Fruit fly (Drosophila melanogaster) whole organism, embryonic: ENCODE measurements around the gene rau.

Experiments
- BEAF-32 ChIP-seq: fragments of 200-800 bp; sonication (Bioruptor generic); optimal IDR thresholded peaks from 3 replicates; lab custom pipeline; 2017; ENCODE audit warnings: missing biosample characterization, missing genetic modification characterization, mild to moderate bottlenecking, moderate library complexity, missing genetic modification reagents
- Bgb ChIP-seq: fragments of 200-800 bp; sonication (Bioruptor generic); IDR thresholded peaks from 2 replicates; pipeline ENCODE4 v1.3.6; 2022; ENCODE audit warnings: missing biosample characterization, missing genetic modification characterization; ENCODE audit not compliant: partially characterized antibody
- CG12769 ChIP-seq: fragments of 200-800 bp; sonication (Bioruptor generic); optimal IDR thresholded peaks from 2 replicates; lab custom pipeline; 2019; ENCODE audit warnings: missing biosample characterization, mild to moderate bottlenecking, missing genetic modification characterization, moderate library complexity
- CG13123 ChIP-seq: fragments of 200-800 bp; sonication (Bioruptor generic); optimal IDR thresholded peaks from 2 replicates; lab custom pipeline; 2016; ENCODE audit warnings: missing biosample characterization, missing genetic modification characterization
- CG1792 ChIP-seq: fragments of 200-800 bp; sonication (Bioruptor generic); optimal IDR thresholded peaks from 2 replicates; lab custom pipeline; 2016; ENCODE audit warnings: missing biosample characterization, missing genetic modification characterization
- CG6765 ChIP-seq: fragments of 200-800 bp; sonication (Bioruptor generic); optimal IDR thresholded peaks from 3 replicates; lab custom pipeline; 2017; ENCODE audit warnings: missing biosample characterization, mild to moderate bottlenecking, missing genetic modification characterization
- CG9876 ChIP-seq: fragments of 200-800 bp; sonication (Bioruptor generic); optimal IDR thresholded peaks from 2 replicates; lab custom pipeline; 2016; ENCODE audit warnings: missing biosample characterization, missing genetic modification characterization
- Camta ChIP-seq: fragments of 200-800 bp; sonication (Bioruptor generic); optimal IDR thresholded peaks from 2 replicates; lab custom pipeline; 2016; ENCODE audit warnings: missing biosample characterization, missing genetic modification characterization
- D ChIP-seq, 2 experiments: fragments of 200-800 bp in 1 of 2; fragments of >200 bp in 1 of 2; sonication (Bioruptor generic) in 1 of 2; optimal IDR thresholded peaks; 2 replicates in 1 of 2; 3 replicates in 1 of 2; lab custom pipeline; 2017; ENCODE audit warnings: mild to moderate bottlenecking in 1 of 2, missing biosample characterization in 1 of 2, missing genetic modification characterization in 1 of 2, missing genetic modification reagents in 1 of 2
- Deaf1 ChIP-seq: fragments of 200-800 bp; optimal IDR thresholded peaks from 3 replicates; lab custom pipeline; 2019; ENCODE audit warnings: missing biosample characterization, mild to moderate bottlenecking, missing genetic modification characterization, moderate library complexity
- Dip3 ChIP-seq: fragments of 200-800 bp; sonication (Bioruptor generic); optimal IDR thresholded peaks from 3 replicates; lab custom pipeline; 2016; ENCODE audit warnings: missing biosample characterization, missing genetic modification characterization
- Doc2 ChIP-seq: fragments of 200-800 bp; sonication (Bioruptor generic); IDR thresholded peaks from 2 replicates; pipeline ENCODE4 v1.3.6; 2022; ENCODE audit warnings: missing biosample characterization, missing genetic modification characterization
- Eip74EF ChIP-seq, 2 experiments: fragments of 200-800 bp in 1 of 2; fragments of >200 bp in 1 of 2; sonication (Bioruptor generic) in 1 of 2; optimal IDR thresholded peaks; 2 replicates each; lab custom pipeline; 2017 to 2019; ENCODE audit warnings: missing biosample characterization in 2 of 2, missing genetic modification characterization in 2 of 2, mild to moderate bottlenecking in 1 of 2, moderate library complexity in 1 of 2
- Hsf ChIP-seq: fragments of 200-800 bp; sonication (Bioruptor generic); optimal IDR thresholded peaks from 3 replicates; lab custom pipeline; 2016; ENCODE audit warnings: missing biosample characterization, missing genetic modification characterization
- Nf-YC ChIP-seq: fragments of 200-800 bp; optimal IDR thresholded peaks from 3 replicates; lab custom pipeline; 2019; ENCODE audit warnings: missing biosample characterization, mild to moderate bottlenecking, missing genetic modification characterization, moderate library complexity
- Sin3A ChIP-seq: fragments of >200 bp; optimal IDR thresholded peaks from 2 replicates; lab custom pipeline; 2018
- Vsx1 ChIP-seq: fragments of 200-800 bp; sonication (Bioruptor generic); optimal IDR thresholded peaks from 2 replicates; lab custom pipeline; 2017; ENCODE audit warnings: missing biosample characterization, mild to moderate bottlenecking, missing genetic modification characterization, missing genetic modification reagents
- abd-A ChIP-seq: fragments of 200-800 bp; sonication (Bioruptor generic); optimal IDR thresholded peaks from 3 replicates; lab custom pipeline; 2019; ENCODE audit warnings: missing biosample characterization, mild to moderate bottlenecking, missing genetic modification characterization, moderate library complexity
- chinmo ChIP-seq: fragments of 200-800 bp; sonication (Bioruptor generic); IDR thresholded peaks from 4 replicates; pipeline ENCODE4 v1.3.6; 2022; ENCODE audit warnings: missing biosample characterization, missing genetic modification characterization; ENCODE audit not compliant: partially characterized antibody
- dan ChIP-seq: fragments of 200-800 bp; sonication (Bioruptor generic); IDR thresholded peaks from 2 replicates; pipeline ENCODE4 v1.3.6; 2022; ENCODE audit warnings: missing biosample characterization, missing genetic modification characterization
- dmrt99B ChIP-seq: fragments of 200-800 bp; sonication (Bioruptor generic); optimal IDR thresholded peaks from 2 replicates; lab custom pipeline; 2018; ENCODE audit warnings: missing biosample characterization, mild to moderate bottlenecking, missing genetic modification characterization, moderate library complexity
- dysf ChIP-seq: fragments of 200-800 bp; sonication (Bioruptor generic); IDR thresholded peaks from 3 replicates; pipeline ENCODE4 v1.3.6; 2022; ENCODE audit warnings: missing biosample characterization, missing genetic modification characterization
- fd102C ChIP-seq: fragments of 200-800 bp; sonication (Bioruptor generic); optimal IDR thresholded peaks from 2 replicates; lab custom pipeline; 2018; ENCODE audit warnings: missing biosample characterization, mild to moderate bottlenecking, missing genetic modification characterization, moderate library complexity
- fd96Cb ChIP-seq: fragments of 200-800 bp; sonication (Bioruptor generic); optimal IDR thresholded peaks from 2 replicates; lab custom pipeline; 2018; ENCODE audit warnings: missing biosample characterization, mild to moderate bottlenecking, missing genetic modification characterization, moderate library complexity
- grn ChIP-seq: fragments of 200-800 bp; sonication (Bioruptor generic); optimal IDR thresholded peaks from 3 replicates; lab custom pipeline; 2017; ENCODE audit warnings: missing biosample characterization, missing genetic modification characterization
- jumu ChIP-seq: fragments of 200-800 bp; sonication (Bioruptor generic); optimal IDR thresholded peaks from 3 replicates; lab custom pipeline; 2016; ENCODE audit warnings: missing biosample characterization, missing genetic modification characterization
- nerfin-2 ChIP-seq: fragments of 200-800 bp; sonication (Bioruptor generic); IDR thresholded peaks from 2 replicates; pipeline ENCODE4 v1.3.6; 2022; ENCODE audit warnings: missing biosample characterization, missing genetic modification characterization; ENCODE audit not compliant: partially characterized antibody
- oc ChIP-seq: fragments of 200-800 bp; sonication (Bioruptor generic); optimal IDR thresholded peaks from 2 replicates; lab custom pipeline; 2018; ENCODE audit warnings: missing biosample characterization, mild to moderate bottlenecking, missing genetic modification characterization, moderate library complexity
- pb ChIP-seq: fragments of 200-800 bp; sonication (Bioruptor generic); optimal IDR thresholded peaks from 3 replicates; lab custom pipeline; 2016; ENCODE audit warnings: missing biosample characterization, missing genetic modification characterization
- sd ChIP-seq: fragments of 200-800 bp; sonication (Bioruptor generic); optimal IDR thresholded peaks from 3 replicates; lab custom pipeline; 2018; ENCODE audit warnings: missing biosample characterization, mild to moderate bottlenecking, missing genetic modification characterization, moderate library complexity
- slbo ChIP-seq: fragments of 200-800 bp; sonication (Bioruptor generic); IDR thresholded peaks from 2 replicates; pipeline ENCODE4 v1.3.6; 2022; ENCODE audit warnings: missing biosample characterization, missing genetic modification characterization
- sqz ChIP-seq: fragments of 200-800 bp; sonication (Bioruptor generic); optimal IDR thresholded peaks from 3 replicates; lab custom pipeline; 2018; ENCODE audit warnings: missing biosample characterization, mild to moderate bottlenecking, missing genetic modification characterization
- sr ChIP-seq: fragments of 200-800 bp; sonication (Bioruptor generic); IDR thresholded peaks from 3 replicates; pipeline ENCODE4 v1.3.6; 2022; ENCODE audit warnings: missing biosample characterization, missing genetic modification characterization
- tin ChIP-seq: fragments of 200-800 bp; sonication (Bioruptor generic); optimal IDR thresholded peaks from 3 replicates; lab custom pipeline; 2016; ENCODE audit warnings: missing biosample characterization, missing genetic modification characterization
- tll ChIP-seq, 2 experiments: fragments of 200-800 bp in 1 of 2; fragments of >200 bp in 1 of 2; sonication (Bioruptor generic) in 1 of 2; optimal IDR thresholded peaks; 2 replicates each; lab custom pipeline; 2017 to 2019; ENCODE audit warnings: missing biosample characterization in 2 of 2, missing genetic modification characterization in 2 of 2, mild to moderate bottlenecking in 1 of 2, moderate library complexity in 1 of 2
- vvl ChIP-seq: fragments of 200-800 bp; sonication (Bioruptor generic); IDR thresholded peaks from 2 replicates; pipeline ENCODE4 v1.3.6; 2022; ENCODE audit warnings: missing biosample characterization, missing genetic modification characterization
- yki ChIP-seq: fragments of >200 bp; optimal IDR thresholded peaks from 3 replicates; lab custom pipeline; 2018
- z ChIP-seq: fragments of 200-800 bp; sonication (Bioruptor generic); IDR thresholded peaks from 3 replicates; pipeline ENCODE4 v1.3.6; 2022; ENCODE audit warnings: missing biosample characterization, missing genetic modification characterization
- zen ChIP-seq: fragments of 200-800 bp; sonication (Bioruptor generic); optimal IDR thresholded peaks from 3 replicates; lab custom pipeline; 2018; ENCODE audit warnings: missing biosample characterization, mild to moderate bottlenecking, missing genetic modification characterization, moderate library complexity
- zen2 ChIP-seq: fragments of 200-800 bp; sonication (Bioruptor generic); IDR thresholded peaks from 3 replicates; pipeline ENCODE4 v1.3.6; 2022; ENCODE audit warnings: missing biosample characterization, missing genetic modification characterization; ENCODE audit not compliant: partially characterized antibody

The rau gene

dm6 chr2L:5890556-5890955, 11.3 kb upstream of the rau start:
- TF ChIP-seq nerfin-2 (GFP tag; lab: Robert Waterston, UW) (no peak), dan (no peak), BEAF-32 (GFP tag; lab: Kevin White, UChicago) (no peak), D (optimal IDR thresholded peaks at IDR 0.05; lab: Kevin White, UChicago) (peak; percentile 91), D (GFP tag; optimal IDR thresholded peaks at IDR 0.05; lab: Kevin White, UChicago) (no peak), zen (peak; percentile 69), tll (GFP tag; optimal IDR thresholded peaks at IDR 0.05; lab: Kevin White, UChicago) (peak in 1 of 2 experiments; percentile 24)

DNA sequence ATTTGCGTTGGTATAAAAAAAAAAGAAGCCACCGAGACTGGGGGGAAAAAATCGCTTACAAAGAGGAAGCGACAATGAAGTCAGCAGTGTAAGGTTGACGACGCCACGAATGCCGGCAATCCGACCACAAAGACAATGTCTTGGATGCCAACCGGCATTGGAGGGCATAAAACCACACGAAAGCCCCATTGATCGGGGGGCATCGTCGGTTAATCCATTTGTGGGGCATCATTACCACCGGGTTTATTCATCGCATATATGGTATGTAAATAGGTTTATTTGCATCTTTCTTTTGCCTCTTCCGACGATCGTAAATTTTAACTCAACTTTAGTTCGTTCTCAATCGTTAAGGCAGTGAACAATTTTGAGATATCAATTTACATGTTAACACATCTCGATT, 7.7 kb upstream of the rau start:
- TF ChIP-seq Eip74EF (GFP tag; optimal IDR thresholded peaks at IDR 0.05; lab: Kevin White, UChicago) (peak in 1 of 2 experiments; percentile 55), CG12769 (tag; lab: Kevin White, UChicago) (peak; percentile 33), Deaf1 (tag; lab: Kevin White, UChicago) (peak; percentile 27), vvl (GFP tag; lab: Robert Waterston, UW) (peak; percentile 84), chinmo (GFP tag; lab: Robert Waterston, UW) (peak; percentile 63; the same call in 1 of the 4 replicates), abd-A (peak; percentile 24), sqz (GFP tag; lab: Kevin White, UChicago) (no peak), pb (GFP tag; lab: Kevin White, UChicago) (peak; percentile 10), sd (peak; percentile 77), zen2 (0 out of 3 replicates have a peak, but pooled peaks have one; percentile 1), z (GFP tag; lab: Robert Waterston, UW) (0 out of 3 replicates have a peak, but pooled peaks have one; percentile 44), jumu (GFP tag; lab: Kevin White, UChicago) (no peak), oc (tag; lab: Kevin White, UChicago) (peak; percentile 72), Bgb (GFP tag; lab: Robert Waterston, UW) (no peak), Vsx1 (GFP tag; lab: Kevin White, UChicago) (no peak)

DNA sequence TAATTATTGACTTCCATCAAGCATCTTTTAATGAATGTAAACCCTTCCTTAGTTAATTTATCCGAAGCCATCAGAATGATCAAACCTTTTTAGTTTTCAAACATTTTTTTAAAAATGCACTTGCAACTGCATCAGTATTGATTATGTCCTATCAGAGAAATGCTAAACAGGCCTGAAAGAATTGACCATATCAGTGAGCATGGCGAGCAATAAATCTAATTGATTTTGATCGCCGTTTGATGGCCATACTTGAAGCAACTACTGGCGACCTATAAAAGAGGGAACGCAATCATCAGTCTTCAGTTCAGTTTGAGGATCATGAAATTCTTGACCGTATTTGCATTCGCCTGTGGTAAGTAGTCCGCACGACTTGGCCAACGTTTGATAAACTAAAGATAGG, 6.4 kb upstream of the rau start, which contains the start of gene CG9029:
Gene CG9029 (plus strand): TSS at position 301 of the 400 bp plus-strand sequence.
- TF ChIP-seq dysf (no peak), slbo (GFP tag; lab: Robert Waterston, UW) (no peak), tin (GFP tag; lab: Kevin White, UChicago) (no peak), CG9876 (GFP tag; lab: Kevin White, UChicago) (no peak)
- TF ChIP-seq, all 482 proteins: peak for 0

- TF ChIP-seq grn (GFP tag; lab: Kevin White, UChicago), result no peak
These were observed 5.4 kb upstream of the rau start, which contains the start of the genes Sfp26Ac and CG43185 for dm6 chr2L:5884674-5885073. Gene Sfp26Ac (minus strand): TSS chr2L:5884774. Gene CG43185 (plus strand): TSS chr2L:5884888.

DNA sequence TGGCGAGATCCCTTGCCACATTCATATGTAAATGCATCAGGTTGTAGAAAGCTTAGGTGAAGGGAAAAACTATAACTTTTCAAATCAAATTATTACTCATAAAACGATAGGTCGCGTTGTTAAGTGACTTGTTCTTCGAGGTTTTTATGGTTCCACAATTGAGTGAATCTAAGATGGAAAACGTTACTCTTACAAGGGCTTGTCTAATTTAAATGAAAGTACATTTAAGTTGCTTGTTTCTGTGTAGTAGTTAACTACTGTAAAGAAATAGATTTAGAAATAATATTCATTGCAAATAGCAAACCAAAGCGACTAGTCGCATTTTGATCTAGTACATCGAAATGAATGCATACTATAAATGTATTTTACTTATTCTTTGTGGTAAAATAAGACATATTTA, 4.1 kb upstream of the rau start, which contains the start of gene CG44574:
Gene CG44574 (plus strand): TSS at position 301 of the 400 bp plus-strand sequence.
- TF ChIP-seq fd102C, result no peak
- no peak for TF ChIP-seq dmrt99B (tag; lab: Kevin White, UChicago)
- no peak for TF ChIP-seq Nf-YC (tag; lab: Kevin White, UChicago)
- no peak for TF ChIP-seq Camta (GFP tag; lab: Kevin White, UChicago)
- no peak for TF ChIP-seq yki (lab: Kevin White, UChicago)
- no peak for TF ChIP-seq fd96Cb
- no peak for TF ChIP-seq CG1792 (GFP tag; lab: Kevin White, UChicago)
- no peak for TF ChIP-seq Hsf
- no peak for TF ChIP-seq Sin3A
- no peak for TF ChIP-seq CG13123
- no peak for TF ChIP-seq Dip3 (GFP tag; lab: Kevin White, UChicago)
- TF ChIP-seq sr (GFP tag; lab: Robert Waterston, UW), result no peak
- no peak for TF ChIP-seq CG6765
- no peak for TF ChIP-seq Doc2 (GFP tag; lab: Robert Waterston, UW)
